Fruit fly (Drosophila melanogaster): Measurements from ENCODE around the gene CG31088.

The CG31088 gene

dm6 chr3R:15983541-15984229 is 32.9 kb upstream of the CG31088 start (continued):
- TF ChIP-seq Sry-β (GFP tag; optimal IDR thresholded peaks at IDR 0.05) (peak; percentile 4), Dp (GFP tag; optimal IDR thresholded peaks at IDR 0.05) (no peak), lola (GFP tag; optimal IDR thresholded peaks at IDR 0.05) (peak in 1 of 3 experiments; percentile 68), Med (GFP tag) (peak; percentile 74), CG4820 (GFP tag; optimal IDR thresholded peaks at IDR 0.05) (no peak), CG12071 (GFP tag; optimal IDR thresholded peaks at IDR 0.05) (peak; percentile 19), CG17359 (tag; optimal IDR thresholded peaks at IDR 0.05) (peak; percentile 67), CG7987 (GFP tag; optimal IDR thresholded peaks at IDR 0.05) (peak; percentile 4), CG8359 (GFP tag; optimal IDR thresholded peaks at IDR 0.05; ENCODE audit: borderline replicate concordance) (peak; percentile 21), CG14050 (GFP tag; IDR thresholded peaks at IDR 0.05) (no peak), gsb-n (tag; optimal IDR thresholded peaks at IDR 0.05) (peak; percentile 84), dmrt11E (tag; optimal IDR thresholded peaks at IDR 0.05) (peak; percentile 67), Sox102F (GFP tag; optimal IDR thresholded peaks at IDR 0.05) (peak; percentile 57), CG33557 (GFP tag; optimal IDR thresholded peaks at IDR 0.05) (peak; percentile 78), CG18262 (tag; optimal IDR thresholded peaks at IDR 0.05) (peak; percentile 54), gem (tag; optimal IDR thresholded peaks at IDR 0.05) (peak; percentile 60), CG7839 (tag; optimal IDR thresholded peaks at IDR 0.05) (peak; percentile 1), wek (GFP tag; optimal IDR thresholded peaks at IDR 0.05) (peak; percentile 53), CG12391 (tag; optimal IDR thresholded peaks at IDR 0.05) (peak; percentile 52), danr (GFP tag; IDR thresholded peaks at IDR 0.05) (no peak), CG10267 (tag; optimal IDR thresholded peaks at IDR 0.05) (peak; percentile 35), Hmr (GFP tag; optimal IDR thresholded peaks at IDR 0.05) (peak; percentile 21), CG8388 (GFP tag; optimal IDR thresholded peaks at IDR 0.05) (peak; percentile 38), fd64A (GFP tag; optimal IDR thresholded peaks at IDR 0.05) (peak; percentile 63), ara (GFP tag; IDR thresholded peaks at IDR 0.05) (no peak; the same call in 1 of the 2 replicates), fd96Cb (tag; optimal IDR thresholded peaks at IDR 0.05) (peak; percentile 3), MTF-1 (GFP tag; optimal IDR thresholded peaks at IDR 0.05; ENCODE audit: borderline replicate concordance) (peak; percentile 33), bigmax (GFP tag; optimal IDR thresholded peaks at IDR 0.05) (no peak), otp (GFP tag; IDR thresholded peaks at IDR 0.05) (peak; percentile 7; the same call in 1 of the 3 replicates), ci (GFP tag; IDR thresholded peaks at IDR 0.05) (peak; percentile 47; the same call in 1 of the 3 replicates), ATbp (GFP tag; optimal IDR thresholded peaks at IDR 0.05) (peak; percentile 66), E2f2 (GFP tag; IDR thresholded peaks at IDR 0.05) (peak; percentile 25; the same call in 1 of the 2 replicates), Spps (tag; optimal IDR thresholded peaks at IDR 0.05) (peak; percentile 7), trem (tag; optimal IDR thresholded peaks at IDR 0.05) (peak; percentile 51), D (optimal IDR thresholded peaks at IDR 0.05) (no peak), D (GFP tag; optimal IDR thresholded peaks at IDR 0.05) (peak; percentile 36), CG2202 (tag; optimal IDR thresholded peaks at IDR 0.05) (peak; percentile 61), CG2678 (tag; optimal IDR thresholded peaks at IDR 0.05) (peak; percentile 55), CG14710 (tag; optimal IDR thresholded peaks at IDR 0.05) (peak; percentile 65), oc (tag; optimal IDR thresholded peaks at IDR 0.05) (peak; percentile 21), CG1603 (tag; optimal IDR thresholded peaks at IDR 0.05) (peak; percentile 71), fd102C (GFP tag; optimal IDR thresholded peaks at IDR 0.05) (peak; percentile 31), Awh (GFP tag; IDR thresholded peaks at IDR 0.05) (0 out of 2 replicates have a peak, but pooled peaks have one; percentile 7), CG9876 (GFP tag; optimal IDR thresholded peaks at IDR 0.05) (no peak), CrebB (tag; optimal IDR thresholded peaks at IDR 0.05) (peak; percentile 22), slbo (GFP tag; IDR thresholded peaks at IDR 0.05) (no peak), CG6813 (GFP tag; optimal IDR thresholded peaks at IDR 0.05) (peak; percentile 73)
